Fruit fly (Drosophila melanogaster): ENCODE results near the gene Est-P.

The Est-P gene

DNA sequence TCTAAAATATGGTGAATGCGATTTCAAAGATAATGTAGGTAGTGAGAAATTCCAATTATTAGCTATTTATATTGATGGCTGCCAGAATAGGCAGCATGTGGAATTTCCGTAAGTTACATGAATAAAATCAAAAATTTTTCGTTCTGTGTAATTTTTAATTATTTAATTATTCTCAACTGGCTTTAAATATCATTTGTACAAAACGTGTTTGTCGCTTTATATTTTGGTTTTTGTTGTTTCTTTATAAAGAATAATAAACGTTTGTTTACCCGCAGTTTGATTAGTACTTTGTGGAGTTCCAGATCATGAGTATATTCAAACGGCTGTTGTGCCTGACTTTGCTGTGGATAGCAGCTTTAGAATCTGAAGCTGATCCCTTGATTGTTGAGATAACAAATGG lies at the start of gene Est-P:
TSS of gene Est-P (plus strand) at position 301 of the 400 bp plus-strand sequence.
- TF ChIP-seq CG7101 (tag; optimal IDR thresholded peaks at IDR 0.05) (no peak), CG1620 (GFP tag; optimal IDR thresholded peaks at IDR 0.05) (no peak), pad (GFP tag; optimal IDR thresholded peaks at IDR 0.05) (no peak), Hr96 (GFP tag; optimal IDR thresholded peaks at IDR 0.05) (no peak), bab1 (GFP tag; optimal IDR thresholded peaks at IDR 0.05) (no peak), CG14711 (tag; optimal IDR thresholded peaks at IDR 0.05) (no peak), toe (GFP tag; optimal IDR thresholded peaks at IDR 0.05) (no peak), tj (GFP tag; optimal IDR thresholded peaks at IDR 0.05) (no peak), kay (GFP tag; ENCODE audit: borderline replicate concordance) (no peak), CG33017 (tag; optimal IDR thresholded peaks at IDR 0.05) (no peak), CG11617 (GFP tag; optimal IDR thresholded peaks at IDR 0.05) (no peak), CG12768 (GFP tag; optimal IDR thresholded peaks at IDR 0.05) (no peak), Clk (GFP tag; optimal IDR thresholded peaks at IDR 0.05) (no peak), CG7045 (GFP tag; optimal IDR thresholded peaks at IDR 0.05) (no peak), Mnt (GFP tag; optimal IDR thresholded peaks at IDR 0.05) (no peak), cnc (optimal IDR thresholded peaks at IDR 0.05) (no peak), ovo (GFP tag; optimal IDR thresholded peaks at IDR 0.05) (no peak), cic (GFP tag; optimal IDR thresholded peaks at IDR 0.05) (no peak), CG5204 (GFP tag; optimal IDR thresholded peaks at IDR 0.05) (no peak), Crg-1 (GFP tag; optimal IDR thresholded peaks at IDR 0.05) (no peak)

DNA sequence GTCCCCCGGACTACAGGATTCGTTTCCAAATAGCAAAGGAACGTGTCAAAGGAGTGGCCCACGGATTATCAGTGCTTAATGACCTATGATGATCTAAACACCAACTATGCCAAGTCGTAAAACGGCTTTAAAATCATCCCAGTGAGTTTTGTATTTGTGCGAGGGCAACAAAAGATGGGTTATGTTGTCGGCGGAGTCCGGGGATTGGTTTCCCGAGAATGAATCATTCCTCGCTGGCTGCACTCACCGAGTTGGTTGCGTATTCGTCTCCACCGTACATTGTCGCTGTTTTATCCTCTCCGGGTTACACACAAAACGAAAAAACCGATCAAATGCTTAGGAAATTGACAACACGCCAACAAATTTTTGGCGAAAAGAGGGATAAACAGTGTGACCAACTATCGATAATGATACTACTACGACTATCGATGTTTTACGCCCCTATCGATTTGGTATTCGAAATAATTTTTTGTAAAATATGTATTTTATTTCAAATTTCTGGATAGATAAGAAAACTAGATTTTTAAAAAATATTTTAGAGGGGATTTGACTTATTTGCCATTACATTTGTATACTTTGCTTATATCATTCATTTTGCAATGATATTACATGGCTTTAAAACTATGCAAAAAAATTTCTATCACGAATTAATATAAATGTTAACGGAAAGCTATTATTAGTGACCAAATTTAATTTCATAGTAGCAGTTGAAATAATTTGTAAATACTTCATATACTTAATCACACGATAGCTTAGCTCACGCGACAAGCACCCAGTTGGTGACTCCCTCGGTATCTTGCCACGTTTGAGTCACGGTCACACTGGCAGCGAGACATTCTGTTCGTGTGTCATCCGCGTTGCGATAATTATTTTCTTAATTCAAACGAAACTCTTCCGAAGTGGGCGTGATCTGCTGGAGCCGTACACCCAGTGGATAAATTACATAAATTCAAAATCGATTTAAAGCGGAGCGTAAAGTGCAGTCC lies 44.5 kb upstream of the Est-P start, which contains the start of the genes eIF3l and Nrx-IV:
TSS of gene eIF3l (minus strand) at position 389 of the 986 bp plus-strand sequence.
TSS of gene Nrx-IV (plus strand) at position 811 of the 986 bp plus-strand sequence.
- TF ChIP-seq pad (GFP tag; optimal IDR thresholded peaks at IDR 0.05) (no peak), cnc (optimal IDR thresholded peaks at IDR 0.05) (no peak), CG5204 (GFP tag; optimal IDR thresholded peaks at IDR 0.05) (no peak), tj (GFP tag; optimal IDR thresholded peaks at IDR 0.05) (no peak), cic (GFP tag; optimal IDR thresholded peaks at IDR 0.05) (no peak), ovo (GFP tag; optimal IDR thresholded peaks at IDR 0.05) (no peak), Mnt (GFP tag; optimal IDR thresholded peaks at IDR 0.05) (no peak), CG7045 (GFP tag; optimal IDR thresholded peaks at IDR 0.05) (no peak), Crg-1 (GFP tag; optimal IDR thresholded peaks at IDR 0.05) (no peak), CG7101 (tag; optimal IDR thresholded peaks at IDR 0.05) (no peak), CG14711 (tag; optimal IDR thresholded peaks at IDR 0.05) (no peak), bab1 (GFP tag; optimal IDR thresholded peaks at IDR 0.05) (no peak), CG12768 (GFP tag; optimal IDR thresholded peaks at IDR 0.05) (no peak), toe (GFP tag; optimal IDR thresholded peaks at IDR 0.05) (no peak)

dm6 chr3L:12146970-12147369 lies 43.6 kb upstream of the Est-P start:
- TF ChIP-seq cnc (optimal IDR thresholded peaks at IDR 0.05): no peak
- peak; percentile 48 for TF ChIP-seq ovo (GFP tag; optimal IDR thresholded peaks at IDR 0.05)
- peak; percentile 30 for TF ChIP-seq Mnt (GFP tag; optimal IDR thresholded peaks at IDR 0.05)
- no peak for TF ChIP-seq tj (GFP tag; optimal IDR thresholded peaks at IDR 0.05)

dm6 chr3L:12149024-12149423 lies 41.5 kb upstream of the Est-P start, which contains the start of gene CG32099:
CG32099 (plus strand) TSS chr3L:12149273.
- TF ChIP-seq CG14711 (tag; optimal IDR thresholded peaks at IDR 0.05): peak; percentile 13
- TF ChIP-seq CG7101 (tag; optimal IDR thresholded peaks at IDR 0.05): no peak
- TF ChIP-seq Crg-1 (GFP tag; optimal IDR thresholded peaks at IDR 0.05): no peak
- TF ChIP-seq Clk (GFP tag; optimal IDR thresholded peaks at IDR 0.05): no peak
- TF ChIP-seq ovo (GFP tag; optimal IDR thresholded peaks at IDR 0.05): no peak
- no peak for TF ChIP-seq cnc (optimal IDR thresholded peaks at IDR 0.05)

- TF ChIP-seq tj (GFP tag; optimal IDR thresholded peaks at IDR 0.05) (no peak), CG1620 (GFP tag; optimal IDR thresholded peaks at IDR 0.05) (no peak), Crg-1 (GFP tag; optimal IDR thresholded peaks at IDR 0.05) (no peak), CG5204 (GFP tag; optimal IDR thresholded peaks at IDR 0.05) (no peak), CG11617 (GFP tag; optimal IDR thresholded peaks at IDR 0.05) (no peak), CG7101 (tag; optimal IDR thresholded peaks at IDR 0.05) (no peak), kay (GFP tag; ENCODE audit: borderline replicate concordance) (no peak)
These were observed 28.3 kb upstream of the Est-P start for dm6 chr3L:12162156-12162682.

dm6 chr3L:12163082-12163481 lies 27.5 kb upstream of the Est-P start:
- TF ChIP-seq kay (GFP tag; ENCODE audit: borderline replicate concordance) (no peak), CG7045 (GFP tag; optimal IDR thresholded peaks at IDR 0.05) (no peak), CG14711 (tag; optimal IDR thresholded peaks at IDR 0.05) (no peak), Mnt (GFP tag; optimal IDR thresholded peaks at IDR 0.05) (no peak)

DNA sequence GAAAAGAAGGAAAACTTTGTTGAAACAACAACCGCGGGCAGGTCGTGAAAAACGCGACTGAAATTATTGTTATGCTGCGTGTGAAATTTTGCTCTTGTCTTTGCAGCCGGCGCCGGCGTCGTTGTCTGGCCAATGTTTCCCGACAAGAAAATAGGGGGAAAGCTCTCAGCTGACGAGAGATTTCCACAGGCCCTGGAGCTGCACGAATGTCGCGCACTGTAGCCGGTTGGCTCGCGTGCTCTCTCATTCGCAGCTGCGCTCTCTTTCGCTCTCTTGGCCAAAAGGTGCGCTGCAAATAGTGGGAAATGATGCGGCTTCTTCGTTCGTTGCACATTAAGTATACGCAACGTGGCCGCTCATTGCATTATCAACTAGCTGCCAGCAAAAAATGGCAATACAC lies 26.8 kb upstream of the Est-P start, which contains the start of gene CG9760:
TSS of gene CG9760 (minus strand) at position 43 of the 400 bp plus-strand sequence.
- TF ChIP-seq CG11617 (GFP tag; optimal IDR thresholded peaks at IDR 0.05) (no peak), bab1 (GFP tag; optimal IDR thresholded peaks at IDR 0.05) (no peak), toe (GFP tag; optimal IDR thresholded peaks at IDR 0.05) (no peak), ovo (GFP tag; optimal IDR thresholded peaks at IDR 0.05) (no peak), tj (GFP tag; optimal IDR thresholded peaks at IDR 0.05) (no peak), Mnt (GFP tag; optimal IDR thresholded peaks at IDR 0.05) (no peak), cic (GFP tag; optimal IDR thresholded peaks at IDR 0.05) (no peak), pad (GFP tag; optimal IDR thresholded peaks at IDR 0.05) (no peak), CG33017 (tag; optimal IDR thresholded peaks at IDR 0.05) (no peak), CG5204 (GFP tag; optimal IDR thresholded peaks at IDR 0.05) (no peak), CG12768 (GFP tag; optimal IDR thresholded peaks at IDR 0.05) (no peak), cnc (optimal IDR thresholded peaks at IDR 0.05) (no peak), CG1620 (GFP tag; optimal IDR thresholded peaks at IDR 0.05) (no peak), Clk (GFP tag; optimal IDR thresholded peaks at IDR 0.05) (no peak), CG7045 (GFP tag; optimal IDR thresholded peaks at IDR 0.05) (no peak), CG14711 (tag; optimal IDR thresholded peaks at IDR 0.05) (no peak), kay (GFP tag; ENCODE audit: borderline replicate concordance) (no peak), Hr96 (GFP tag; optimal IDR thresholded peaks at IDR 0.05) (no peak)
